Fruit fly (Drosophila melanogaster): ENCODE data around the gene CG5880.

CG5880 gene

dm6 chr3R:27128723-27129122, 12.2 kb downstream of the CG5880 start:
- TF ChIP-seq crc (GFP tag; optimal IDR thresholded peaks at IDR 0.05) (no peak), CG5245 (GFP tag; optimal IDR thresholded peaks at IDR 0.05) (no peak), CG10147 (GFP tag; optimal IDR thresholded peaks at IDR 0.05) (no peak), CG15601 (tag; optimal IDR thresholded peaks at IDR 0.05) (no peak), nau (GFP tag; optimal IDR thresholded peaks at IDR 0.05) (no peak), ind (GFP tag; optimal IDR thresholded peaks at IDR 0.05) (no peak), CG4282 (GFP tag; optimal IDR thresholded peaks at IDR 0.05) (no peak), emc (GFP tag; optimal IDR thresholded peaks at IDR 0.05) (no peak), Ravus (GFP tag; IDR thresholded peaks at IDR 0.05) (no peak), zen2 (GFP tag; IDR thresholded peaks at IDR 0.05; ENCODE audit: partially characterized antibody) (no peak), CG15269 (tag; optimal IDR thresholded peaks at IDR 0.05) (no peak), CG7963 (GFP tag; IDR thresholded peaks at IDR 0.05; ENCODE audit: partially characterized antibody) (no peak), CG7745 (tag; optimal IDR thresholded peaks at IDR 0.05) (no peak)

- peak; percentile 4 for TF ChIP-seq fd96Cb (tag; optimal IDR thresholded peaks at IDR 0.05)
- peak; percentile 14; the same call in 1 of the 2 replicates for TF ChIP-seq rib (GFP tag; IDR thresholded peaks at IDR 0.05)
- TF ChIP-seq bab2 (GFP tag; optimal IDR thresholded peaks at IDR 0.05): peak; percentile 8
- TF ChIP-seq dmrt99B (tag; optimal IDR thresholded peaks at IDR 0.05): peak; percentile 18
- no peak for TF ChIP-seq CG6854 (GFP tag; optimal IDR thresholded peaks at IDR 0.05)
- TF ChIP-seq Atf3 (GFP tag; optimal IDR thresholded peaks at IDR 0.05): no peak
- TF ChIP-seq lmd (GFP tag; IDR thresholded peaks at IDR 0.05): peak; percentile 18; the same call in 1 of the 2 replicates
- TF ChIP-seq Hsf (GFP tag; optimal IDR thresholded peaks at IDR 0.05): peak; percentile 6
- no peak for TF ChIP-seq NC2β (GFP tag; optimal IDR thresholded peaks at IDR 0.05)
- no peak for TF ChIP-seq CG42726 (GFP tag; IDR thresholded peaks at IDR 0.05; ENCODE audit: partially characterized antibody)
- peak; percentile 35 for TF ChIP-seq B-H2 (GFP tag; optimal IDR thresholded peaks at IDR 0.05)
- no peak for TF ChIP-seq ttk (GFP tag; IDR thresholded peaks at IDR 0.05)
- TF ChIP-seq shn (GFP tag; optimal IDR thresholded peaks at IDR 0.05): no peak
- TF ChIP-seq ranshi (GFP tag; IDR thresholded peaks at IDR 0.05): 0 out of 2 replicates have a peak, but pooled peaks have one; percentile 3
- TF ChIP-seq sens-2 (GFP tag; IDR thresholded peaks at IDR 0.05): no peak; the same call in 1 of the 2 replicates
- TF ChIP-seq CG12659 (GFP tag; optimal IDR thresholded peaks at IDR 0.05): peak; percentile 13
- no peak for TF ChIP-seq CG11695 (GFP tag; IDR thresholded peaks at IDR 0.05)
- TF ChIP-seq Ets97D (GFP tag; optimal IDR thresholded peaks at IDR 0.05): no peak
- TF ChIP-seq wek (GFP tag; optimal IDR thresholded peaks at IDR 0.05): no peak
- TF ChIP-seq Dbx (GFP tag; IDR thresholded peaks at IDR 0.05): 0 out of 3 replicates have a peak, but pooled peaks have one; percentile 14
- peak; percentile 32; the same call in 1 of the 2 replicates for TF ChIP-seq Ptx1 (GFP tag; IDR thresholded peaks at IDR 0.05)
- TF ChIP-seq Fer3 (tag; optimal IDR thresholded peaks at IDR 0.05): peak; percentile 19
- TF ChIP-seq Poxn (GFP tag; IDR thresholded peaks at IDR 0.05): no peak
- TF ChIP-seq ind (GFP tag; optimal IDR thresholded peaks at IDR 0.05): peak; percentile 36
- TF ChIP-seq PHDP (tag; optimal IDR thresholded peaks at IDR 0.05): no peak
- peak; percentile 27 for TF ChIP-seq Dip3 (GFP tag; optimal IDR thresholded peaks at IDR 0.05)
- no peak for TF ChIP-seq TFAM (GFP tag; optimal IDR thresholded peaks at IDR 0.05)
- TF ChIP-seq CG32772 (GFP tag; IDR thresholded peaks at IDR 0.05): 0 out of 2 replicates have a peak, but pooled peaks have one; percentile 56
- peak; percentile 47; the same call in 1 of the 2 replicates for TF ChIP-seq stc (GFP tag; IDR thresholded peaks at IDR 0.05)
- TF ChIP-seq Hmr (GFP tag; optimal IDR thresholded peaks at IDR 0.05): no peak
- peak; percentile 72 for TF ChIP-seq Rfx (GFP tag; IDR thresholded peaks at IDR 0.05)
- TF ChIP-seq toy (GFP tag; IDR thresholded peaks at IDR 0.05): no peak
- TF ChIP-seq CG8281 (tag; optimal IDR thresholded peaks at IDR 0.05): no peak
- TF ChIP-seq kay (GFP tag; optimal IDR thresholded peaks at IDR 0.05): peak; percentile 4
- TF ChIP-seq CG31365 (tag; optimal IDR thresholded peaks at IDR 0.05): no peak
- TF ChIP-seq Mrtf (GFP tag; IDR thresholded peaks at IDR 0.05): 0 out of 3 replicates have a peak, but pooled peaks have one; percentile 9
Observed at dm6 chr3R:27129580-27130385, 13.2 kb downstream of the CG5880 start.

All from whole organism, embryonic.